Worm (Caenorhabditis elegans) whole organism, late embryonic: ENCODE measurements around the gene ZK177.1.
A peak's percentile ranks its signal among the peaks of the same experiment; 100 is the strongest.

Experiments
- C08G9.2 ChIP-seq: sonication (generic microtip); optimal IDR thresholded peaks from 2 replicates; lab custom pipeline; 2016; ENCODE audit warnings: mild to moderate bottlenecking, missing genetic modification characterization, moderate library complexity, missing compliant biosample characterization
- C38D4.7 ChIP-seq: fragments of 200-800 bp; sonication (Bioruptor generic); optimal IDR thresholded peaks from 2 replicates; lab custom pipeline; 2018; ENCODE audit warnings: mild to moderate bottlenecking, missing genetic modification characterization, moderate library complexity, missing compliant biosample characterization
- F13H6.1 ChIP-seq: sonication (generic microtip); optimal IDR thresholded peaks from 2 replicates; lab custom pipeline; 2016; ENCODE audit warnings: missing genetic modification characterization, missing compliant biosample characterization
- T23F11.4 ChIP-seq: fragments of 200-800 bp; sonication (Bioruptor generic); optimal IDR thresholded peaks from 2 replicates; lab custom pipeline; 2018; ENCODE audit warnings: mild to moderate bottlenecking, missing genetic modification characterization, missing compliant biosample characterization
- ahr-1 ChIP-seq: sonication (generic microtip); optimal IDR thresholded peaks from 2 replicates; lab custom pipeline; 2016; ENCODE audit warnings: missing genetic modification characterization, missing compliant biosample characterization
- ceh-14 ChIP-seq: sonication (generic microtip); optimal IDR thresholded peaks from 2 replicates; lab custom pipeline; 2016; ENCODE audit warnings: missing genotype, missing genetic modification characterization, missing compliant biosample characterization
- ceh-18 ChIP-seq: sonication (generic microtip); optimal IDR thresholded peaks from 2 replicates; lab custom pipeline; 2016; ENCODE audit warnings: missing genetic modification characterization, missing compliant biosample characterization
- ceh-2 ChIP-seq: sonication (generic microtip); optimal IDR thresholded peaks from 2 replicates; lab custom pipeline; 2016; ENCODE audit warnings: missing genotype, missing genetic modification characterization, missing compliant biosample characterization
- ceh-34 ChIP-seq: sonication (generic microtip); optimal IDR thresholded peaks from 2 replicates; lab custom pipeline; 2016; ENCODE audit warnings: mild to moderate bottlenecking, missing genetic modification characterization, missing compliant biosample characterization
- ceh-45 ChIP-seq: fragments of 200-800 bp; sonication (Bioruptor generic); IDR thresholded peaks from 2 replicates; pipeline ENCODE4 v1.3.6; 2022; ENCODE audit warnings: missing genetic modification reagents, missing genetic modification characterization, missing compliant biosample characterization
- ceh-48 ChIP-seq: sonication (generic microtip); optimal IDR thresholded peaks from 2 replicates; lab custom pipeline; 2016; ENCODE audit warnings: missing genetic modification characterization, inconsistent platforms, missing compliant biosample characterization
- ceh-6 ChIP-seq: fragments of 200-800 bp; sonication (Bioruptor generic); optimal IDR thresholded peaks from 2 replicates; lab custom pipeline; 2018; ENCODE audit warnings: mild to moderate bottlenecking, missing genetic modification characterization, missing compliant biosample characterization
- ceh-9 ChIP-seq: sonication (generic microtip); optimal IDR thresholded peaks from 2 replicates; lab custom pipeline; 2016; ENCODE audit warnings: mild to moderate bottlenecking, missing genetic modification characterization, inconsistent platforms, missing compliant biosample characterization
- che-1 ChIP-seq: sonication (generic microtip); optimal IDR thresholded peaks from 2 replicates; lab custom pipeline; 2016; ENCODE audit warnings: mild to moderate bottlenecking, missing genetic modification characterization, missing compliant biosample characterization
- elt-2 ChIP-seq: sonication (generic microtip); optimal IDR thresholded peaks from 2 replicates; lab custom pipeline; 2016; ENCODE audit warnings: missing genetic modification reagents, missing genetic modification characterization, missing compliant biosample characterization
- elt-4 ChIP-seq: sonication (generic microtip); optimal IDR thresholded peaks from 2 replicates; lab custom pipeline; 2016; ENCODE audit warnings: missing genetic modification characterization, missing compliant biosample characterization
- eyg-1 ChIP-seq: sonication (generic microtip); optimal IDR thresholded peaks from 2 replicates; lab custom pipeline; 2016; ENCODE audit warnings: missing genotype, missing genetic modification characterization, missing compliant biosample characterization
- fkh-10 ChIP-seq: fragments of 150-350 bp; optimal IDR thresholded peaks from 2 replicates; lab custom pipeline; 2014; ENCODE audit warnings: missing biosample characterization, missing genetic modification reagents, missing genetic modification characterization
- fkh-6 ChIP-seq: sonication (generic microtip); optimal IDR thresholded peaks from 2 replicates; lab custom pipeline; 2016; ENCODE audit warnings: missing genetic modification characterization, missing compliant biosample characterization
- hlh-30 ChIP-seq: sonication (generic microtip); optimal IDR thresholded peaks from 2 replicates; lab custom pipeline; 2017; ENCODE audit warnings: antibody characterized with exemption, missing genetic modification characterization, missing compliant biosample characterization; ENCODE audit not compliant: insufficient read depth
- hlh-8 ChIP-seq: sonication (generic microtip); optimal IDR thresholded peaks from 2 replicates; lab custom pipeline; 2016; ENCODE audit warnings: missing genotype, missing genetic modification characterization, missing compliant biosample characterization
- lim-6 ChIP-seq: sonication (generic microtip); optimal IDR thresholded peaks from 2 replicates; lab custom pipeline; 2016; ENCODE audit warnings: missing genetic modification characterization, missing compliant biosample characterization
- mec-3 ChIP-seq: sonication (generic microtip); optimal IDR thresholded peaks from 2 replicates; lab custom pipeline; 2016; ENCODE audit warnings: borderline replicate concordance, missing genetic modification characterization, missing compliant biosample characterization
- nfya-1 ChIP-seq: sonication (generic microtip); optimal IDR thresholded peaks from 2 replicates; lab custom pipeline; 2017; ENCODE audit warnings: missing genetic modification characterization, mild to moderate bottlenecking, missing compliant biosample characterization, antibody characterized with exemption, moderate library complexity
- nhr-11 ChIP-seq: fragments of 150-350 bp; optimal IDR thresholded peaks from 2 replicates; lab custom pipeline; 2014; ENCODE audit warnings: missing biosample characterization, missing genetic modification characterization
- nhr-232 ChIP-seq: sonication (generic microtip); optimal IDR thresholded peaks from 2 replicates; lab custom pipeline; 2016; ENCODE audit warnings: missing genetic modification characterization, missing compliant biosample characterization
- odd-2 ChIP-seq: sonication (generic microtip); optimal IDR thresholded peaks from 2 replicates; lab custom pipeline; 2017; ENCODE audit warnings: antibody characterized with exemption, mild to moderate bottlenecking, missing genetic modification characterization, missing compliant biosample characterization
- pag-3 ChIP-seq: sonication (generic microtip); optimal IDR thresholded peaks from 2 replicates; lab custom pipeline; 2016; ENCODE audit warnings: missing compliant biosample characterization, missing genetic modification characterization, borderline replicate concordance
- pax-1 ChIP-seq: fragments of 150-350 bp; optimal IDR thresholded peaks from 2 replicates; lab custom pipeline; 2014; ENCODE audit warnings: missing biosample characterization, missing genetic modification characterization
- pha-2 ChIP-seq: sonication (generic microtip); optimal IDR thresholded peaks from 2 replicates; lab custom pipeline; 2017; ENCODE audit warnings: mild to moderate bottlenecking, missing genetic modification characterization, missing compliant biosample characterization
- pqm-1 ChIP-seq: sonication (generic microtip); optimal IDR thresholded peaks from 2 replicates; lab custom pipeline; 2016; ENCODE audit warnings: missing genetic modification characterization, missing compliant biosample characterization
- ref-2 ChIP-seq: sonication (generic microtip); optimal IDR thresholded peaks from 2 replicates; lab custom pipeline; 2016; ENCODE audit warnings: missing genetic modification characterization, missing compliant biosample characterization
- rnt-1 ChIP-seq: sonication (generic microtip); optimal IDR thresholded peaks from 2 replicates; lab custom pipeline; 2016; ENCODE audit warnings: missing genetic modification characterization, missing compliant biosample characterization
- sdc-2 ChIP-seq: sonication (generic microtip); optimal IDR thresholded peaks from 2 replicates; lab custom pipeline; 2016; ENCODE audit warnings: missing genotype, missing genetic modification characterization, missing compliant biosample characterization
- sox-2 ChIP-seq: fragments of 200-800 bp; sonication (Bioruptor generic); IDR thresholded peaks from 2 replicates; pipeline ENCODE4 v1.3.6; 2022; ENCODE audit warnings: missing genetic modification reagents, missing genetic modification characterization, missing compliant biosample characterization
- unc-42 ChIP-seq: sonication (generic microtip); optimal IDR thresholded peaks from 2 replicates; lab custom pipeline; 2016; ENCODE audit warnings: missing genotype, missing genetic modification characterization, missing compliant biosample characterization
- zip-5 ChIP-seq: sonication (generic microtip); optimal IDR thresholded peaks from 2 replicates; lab custom pipeline; 2016; ENCODE audit warnings: missing genetic modification characterization, missing compliant biosample characterization
- ztf-16 ChIP-seq: sonication (generic microtip); optimal IDR thresholded peaks from 2 replicates; lab custom pipeline; 2017; ENCODE audit warnings: missing genetic modification characterization, missing compliant biosample characterization

The ZK177.1 gene

ce11 chrII:5577060-5577459, 49.1 kb downstream of the ZK177.1 start (continued):
- TF ChIP-seq sdc-2 (tag; lab: Kevin White, UChicago) (no peak), mec-3 (tag; lab: Kevin White, UChicago) (no peak), nhr-11 (tag; lab: Kevin White, UChicago) (no peak), ceh-18 (no peak), C08G9.2 (no peak), unc-42 (tag; lab: Kevin White, UChicago) (no peak), sox-2 (no peak), nhr-232 (tag; lab: Kevin White, UChicago) (peak; percentile 47), T23F11.4 (no peak), C38D4.7 (peak; percentile 39), rnt-1 (tag; lab: Kevin White, UChicago) (no peak), fkh-10 (no peak), hlh-8 (tag; lab: Kevin White, UChicago) (no peak), lim-6 (tag; lab: Kevin White, UChicago) (no peak), ceh-9 (tag; lab: Kevin White, UChicago) (no peak)

- no peak for TF ChIP-seq pqm-1 (tag; lab: Kevin White, UChicago)
- TF ChIP-seq nfya-1: no peak
- TF ChIP-seq hlh-8 (tag; lab: Kevin White, UChicago): no peak
- TF ChIP-seq elt-4 (tag; lab: Kevin White, UChicago): no peak
- TF ChIP-seq rnt-1 (tag; lab: Kevin White, UChicago): no peak
- TF ChIP-seq ceh-48 (tag; lab: Kevin White, UChicago): no peak
- no peak for TF ChIP-seq zip-5 (tag; lab: Kevin White, UChicago)
- no peak for TF ChIP-seq ahr-1 (tag; lab: Kevin White, UChicago)
- no peak for TF ChIP-seq ceh-6 (GFP tag; lab: Kevin White, UChicago)
- TF ChIP-seq ztf-16 (tag; lab: Kevin White, UChicago): no peak
- TF ChIP-seq pax-1 (tag; lab: Kevin White, UChicago): no peak
- no peak for TF ChIP-seq eyg-1 (tag; lab: Kevin White, UChicago)
- no peak for TF ChIP-seq ceh-34 (tag; lab: Kevin White, UChicago)
- TF ChIP-seq ceh-45: no peak
- TF ChIP-seq odd-2 (tag; lab: Kevin White, UChicago): no peak
- TF ChIP-seq ceh-2 (tag; lab: Kevin White, UChicago): no peak
- TF ChIP-seq fkh-6: no peak
- TF ChIP-seq elt-2 (tag; lab: Kevin White, UChicago): no peak
- no peak for TF ChIP-seq F13H6.1 (tag; lab: Kevin White, UChicago)
- no peak for TF ChIP-seq che-1
These were observed 50.1 kb downstream of the ZK177.1 start, which contains the start of gene T25E4.1 for ce11 chrII:5578035-5578434. Gene T25E4.1, plus strand, starts transcription at chrII:5578335.

- TF ChIP-seq elt-4 (tag; lab: Kevin White, UChicago): no peak
- no peak for TF ChIP-seq C38D4.7
- TF ChIP-seq hlh-30 (tag; lab: Kevin White, UChicago): no peak
- TF ChIP-seq ceh-14 (tag; lab: Kevin White, UChicago): no peak
- TF ChIP-seq nhr-11 (tag; lab: Kevin White, UChicago): no peak
- TF ChIP-seq pha-2 (tag; lab: Kevin White, UChicago): no peak
- no peak for TF ChIP-seq rnt-1 (tag; lab: Kevin White, UChicago)
- TF ChIP-seq pag-3: no peak
- TF ChIP-seq che-1: no peak
- no peak for TF ChIP-seq pax-1 (tag; lab: Kevin White, UChicago)
These were observed 50.8 kb downstream of the ZK177.1 start for ce11 chrII:5578714-5579113.

- TF ChIP-seq ceh-2 (tag; lab: Kevin White, UChicago): no peak
- TF ChIP-seq pag-3: no peak
- TF ChIP-seq hlh-8 (tag; lab: Kevin White, UChicago): no peak
- TF ChIP-seq ref-2 (tag; lab: Kevin White, UChicago): no peak
- no peak for TF ChIP-seq pqm-1 (tag; lab: Kevin White, UChicago)
These were observed 51.3 kb downstream of the ZK177.1 start for ce11 chrII:5579236-5579635.
